Worm (Caenorhabditis elegans): ENCODE data around the gene cin-4.

ce11 chrII:6992949-6993348, 45.1 kb upstream of the cin-4 start:
- no peak for TF ChIP-seq sox-4 (tag; optimal IDR thresholded peaks at IDR 0.05)
- no peak for TF ChIP-seq ztf-11 (tag; optimal IDR thresholded peaks at IDR 0.05)
- TF ChIP-seq elt-2 (tag; optimal IDR thresholded peaks at IDR 0.05), result no peak
- TF ChIP-seq nhr-90 (tag; optimal IDR thresholded peaks at IDR 0.05; ENCODE audit: poor library complexity), result no peak
- no peak for TF ChIP-seq ama-1 (optimal IDR thresholded peaks at IDR 0.05)
